Fruit fly (Drosophila melanogaster) whole organism, embryonic: ENCODE measurements around the gene VhaSFD.

Experiments
- ATbp ChIP-seq: fragments of 200-800 bp; sonication (Bioruptor generic); optimal IDR thresholded peaks from 2 replicates; lab custom pipeline; 2017; ENCODE audit warnings: missing biosample characterization, mild to moderate bottlenecking, missing genetic modification characterization, missing genetic modification reagents
- BEAF-32 ChIP-seq: fragments of 200-800 bp; sonication (Bioruptor generic); optimal IDR thresholded peaks from 3 replicates; lab custom pipeline; 2017; ENCODE audit warnings: missing biosample characterization, missing genetic modification characterization, mild to moderate bottlenecking, moderate library complexity, missing genetic modification reagents
- CG10147 ChIP-seq: fragments of 200-800 bp; sonication (Bioruptor generic); optimal IDR thresholded peaks from 2 replicates; lab custom pipeline; 2019; ENCODE audit warnings: missing biosample characterization, mild to moderate bottlenecking, missing genetic modification characterization, moderate library complexity
- CG1024 ChIP-seq: fragments of 200-800 bp; sonication (Bioruptor generic); IDR thresholded peaks from 2 replicates; pipeline ENCODE4 v1.3.6; 2022; ENCODE audit warnings: missing biosample characterization, missing genetic modification characterization
- CG10565 ChIP-seq: fragments of 200-800 bp; sonication (Bioruptor generic); optimal IDR thresholded peaks from 3 replicates; lab custom pipeline; 2016; ENCODE audit warnings: missing biosample characterization, mild to moderate bottlenecking, missing genetic modification characterization
- CG12155 ChIP-seq: fragments of 200-800 bp; sonication (Bioruptor generic); optimal IDR thresholded peaks from 3 replicates; lab custom pipeline; 2016; ENCODE audit warnings: missing biosample characterization, missing genetic modification characterization
- CG1233 ChIP-seq: fragments of 200-800 bp; sonication (Bioruptor generic); optimal IDR thresholded peaks from 4 replicates; lab custom pipeline; 2018; ENCODE audit warnings: missing biosample characterization, mild to moderate bottlenecking, missing genetic modification characterization
- CG12744 ChIP-seq: fragments of 200-800 bp; sonication (Bioruptor generic); optimal IDR thresholded peaks from 2 replicates; lab custom pipeline; 2016; ENCODE audit warnings: missing biosample characterization, missing genetic modification characterization
- CG17912 ChIP-seq: fragments of 200-800 bp; sonication (Bioruptor generic); optimal IDR thresholded peaks from 2 replicates; lab custom pipeline; 2018; ENCODE audit warnings: missing biosample characterization, mild to moderate bottlenecking, missing genetic modification characterization
- CG2120 ChIP-seq: fragments of 200-800 bp; sonication (Bioruptor generic); optimal IDR thresholded peaks from 3 replicates; lab custom pipeline; 2016; ENCODE audit warnings: missing biosample characterization, missing genetic modification characterization
- CG2712 ChIP-seq: fragments of 200-800 bp; optimal IDR thresholded peaks from 3 replicates; lab custom pipeline; 2019; ENCODE audit warnings: missing biosample characterization, mild to moderate bottlenecking, missing genetic modification characterization, moderate library complexity
- CG2889 ChIP-seq: fragments of 200-800 bp; sonication (Bioruptor generic); IDR thresholded peaks from 3 replicates; pipeline ENCODE4 v1.3.6; 2022; ENCODE audit warnings: missing biosample characterization, missing genetic modification characterization
- CG3163 ChIP-seq: fragments of 200-800 bp; sonication (Bioruptor generic); optimal IDR thresholded peaks from 3 replicates; lab custom pipeline; 2016; ENCODE audit warnings: missing biosample characterization, missing genetic modification characterization
- CG32532 ChIP-seq: fragments of 200-800 bp; sonication (Bioruptor generic); IDR thresholded peaks from 2 replicates; pipeline ENCODE4 v1.3.6; 2022; ENCODE audit warnings: missing biosample characterization, missing genetic modification characterization
- CG6175 ChIP-seq: fragments of 200-800 bp; sonication (Bioruptor generic); IDR thresholded peaks from 3 replicates; pipeline ENCODE4 v1.3.6; 2022; ENCODE audit warnings: missing biosample characterization, missing genetic modification characterization
- CG7357 ChIP-seq: fragments of 200-800 bp; sonication (Bioruptor generic); IDR thresholded peaks from 3 replicates; pipeline ENCODE4 v1.3.6; 2022; ENCODE audit warnings: missing biosample characterization, missing genetic modification characterization
- CG7745 ChIP-seq: fragments of 200-800 bp; sonication (Bioruptor generic); optimal IDR thresholded peaks from 2 replicates; lab custom pipeline; 2018; ENCODE audit warnings: missing biosample characterization, mild to moderate bottlenecking, missing genetic modification characterization, moderate library complexity
- CG9727 ChIP-seq: fragments of 200-800 bp; sonication (Bioruptor generic); optimal IDR thresholded peaks from 3 replicates; lab custom pipeline; 2017; ENCODE audit warnings: missing biosample characterization, mild to moderate bottlenecking, missing genetic modification characterization
- CoRest ChIP-seq: fragments of 200-800 bp; sonication (Bioruptor generic); optimal IDR thresholded peaks from 3 replicates; lab custom pipeline; 2018; ENCODE audit warnings: missing biosample characterization, mild to moderate bottlenecking, missing genetic modification characterization, moderate library complexity
- HLH3B ChIP-seq: fragments of 200-800 bp; sonication (Bioruptor generic); IDR thresholded peaks from 2 replicates; pipeline ENCODE4 v1.3.6; 2022; ENCODE audit warnings: missing biosample characterization, missing genetic modification characterization
- HLH4C ChIP-seq: fragments of 200-800 bp; sonication (Bioruptor generic); IDR thresholded peaks from 3 replicates; pipeline ENCODE4 v1.3.6; 2022; ENCODE audit warnings: missing biosample characterization, missing genetic modification characterization; ENCODE audit not compliant: partially characterized antibody
- HmgZ ChIP-seq: fragments of 200-800 bp; sonication (Bioruptor generic); optimal IDR thresholded peaks from 2 replicates; lab custom pipeline; 2018; ENCODE audit warnings: missing biosample characterization, mild to moderate bottlenecking, missing genetic modification characterization
- Hmx ChIP-seq: fragments of 200-800 bp; sonication (Bioruptor generic); optimal IDR thresholded peaks from 2 replicates; lab custom pipeline; 2016; ENCODE audit warnings: missing biosample characterization, missing genetic modification characterization
- Hsf ChIP-seq: fragments of 200-800 bp; sonication (Bioruptor generic); optimal IDR thresholded peaks from 3 replicates; lab custom pipeline; 2016; ENCODE audit warnings: missing biosample characterization, missing genetic modification characterization
- Lim3 ChIP-seq: fragments of 200-800 bp; sonication (Bioruptor generic); IDR thresholded peaks from 2 replicates; pipeline ENCODE4 v1.3.6; 2022; ENCODE audit warnings: missing biosample characterization, missing genetic modification characterization
- Pdp1 ChIP-seq, 2 experiments: fragments of 200-800 bp; sonication (Bioruptor generic); optimal IDR thresholded peaks; 3 replicates each; lab custom pipeline; 2016; ENCODE audit warnings: missing biosample characterization in 2 of 2, missing genetic modification characterization in 2 of 2, mild to moderate bottlenecking in 1 of 2, moderate library complexity in 1 of 2
- Stat92E ChIP-seq, 3 experiments: fragments of >200 bp in 2 of 3; fragments of 200-800 bp in 1 of 3; sonication (Bioruptor generic) in 1 of 3; optimal IDR thresholded peaks; 2 replicates each; lab custom pipeline; 2017 to 2019; ENCODE audit warnings: missing biosample characterization in 3 of 3, missing genetic modification characterization in 3 of 3, mild to moderate bottlenecking in 1 of 3, moderate library complexity in 1 of 3
- YL-1 ChIP-seq: fragments of 200-800 bp; sonication (Bioruptor generic); optimal IDR thresholded peaks from 3 replicates; lab custom pipeline; 2017; ENCODE audit warnings: missing biosample characterization, mild to moderate bottlenecking, missing genetic modification characterization
- ash1 ChIP-seq: fragments of 200-800 bp; sonication (Bioruptor generic); optimal IDR thresholded peaks from 2 replicates; lab custom pipeline; 2018; ENCODE audit warnings: missing biosample characterization, mild to moderate bottlenecking, missing genetic modification characterization
- bowl ChIP-seq: fragments of 200-800 bp; sonication (Bioruptor generic); IDR thresholded peaks from 2 replicates; pipeline ENCODE4 v1.3.6; 2022; ENCODE audit warnings: missing biosample characterization, missing genetic modification characterization
- dan ChIP-seq: fragments of 200-800 bp; sonication (Bioruptor generic); IDR thresholded peaks from 2 replicates; pipeline ENCODE4 v1.3.6; 2022; ENCODE audit warnings: missing biosample characterization, missing genetic modification characterization
- dmrt11E ChIP-seq: fragments of 200-800 bp; sonication (Bioruptor generic); optimal IDR thresholded peaks from 3 replicates; lab custom pipeline; 2018; ENCODE audit warnings: missing biosample characterization, mild to moderate bottlenecking, missing genetic modification characterization, moderate library complexity
- dmrt99B ChIP-seq: fragments of 200-800 bp; sonication (Bioruptor generic); optimal IDR thresholded peaks from 2 replicates; lab custom pipeline; 2018; ENCODE audit warnings: missing biosample characterization, mild to moderate bottlenecking, missing genetic modification characterization, moderate library complexity
- ems ChIP-seq: fragments of 200-800 bp; sonication (Bioruptor generic); optimal IDR thresholded peaks from 3 replicates; lab custom pipeline; 2016; ENCODE audit warnings: missing biosample characterization, missing genetic modification characterization
- en ChIP-seq: fragments of 200-800 bp; sonication (Bioruptor generic); optimal IDR thresholded peaks from 2 replicates; lab custom pipeline; 2016; ENCODE audit warnings: missing biosample characterization, missing genetic modification characterization
- gro ChIP-seq: fragments of 200-800 bp; sonication (Bioruptor generic); optimal IDR thresholded peaks from 2 replicates; lab custom pipeline; 2016; ENCODE audit warnings: missing biosample characterization, missing genetic modification characterization
- gt ChIP-seq: fragments of 200-800 bp; sonication (Bioruptor generic); IDR thresholded peaks from 2 replicates; pipeline ENCODE4 v1.3.6; 2022; ENCODE audit warnings: missing biosample characterization, missing genetic modification characterization
- ham ChIP-seq: fragments of 200-800 bp; sonication (Bioruptor generic); IDR thresholded peaks from 2 replicates; pipeline ENCODE4 v1.3.6; 2022; ENCODE audit warnings: missing biosample characterization, missing genetic modification characterization
- lilli ChIP-seq: fragments of 200-800 bp; sonication (Bioruptor generic); optimal IDR thresholded peaks from 3 replicates; lab custom pipeline; 2016; ENCODE audit warnings: missing biosample characterization, missing genetic modification characterization
- seq ChIP-seq: fragments of 200-800 bp; sonication (Bioruptor generic); IDR thresholded peaks from 2 replicates; pipeline ENCODE4 v1.3.6; 2022; ENCODE audit warnings: missing biosample characterization, missing genetic modification characterization
- slou ChIP-seq: fragments of 200-800 bp; sonication (Bioruptor generic); optimal IDR thresholded peaks from 3 replicates; lab custom pipeline; 2016; ENCODE audit warnings: missing biosample characterization, missing genetic modification characterization
- so ChIP-seq: fragments of 200-800 bp; sonication (Bioruptor generic); IDR thresholded peaks from 3 replicates; pipeline ENCODE4 v1.3.6; 2022; ENCODE audit warnings: missing biosample characterization, missing genetic modification characterization
- sob ChIP-seq: fragments of 200-800 bp; sonication (Bioruptor generic); IDR thresholded peaks from 2 replicates; pipeline ENCODE4 v1.3.6; 2022; ENCODE audit warnings: missing biosample characterization, missing genetic modification characterization
- sqz ChIP-seq: fragments of 200-800 bp; sonication (Bioruptor generic); optimal IDR thresholded peaks from 3 replicates; lab custom pipeline; 2018; ENCODE audit warnings: missing biosample characterization, mild to moderate bottlenecking, missing genetic modification characterization
- sug ChIP-seq: fragments of 200-800 bp; optimal IDR thresholded peaks from 2 replicates; lab custom pipeline; 2019; ENCODE audit warnings: missing biosample characterization, mild to moderate bottlenecking, missing genetic modification characterization, moderate library complexity
- tap ChIP-seq: fragments of 200-800 bp; optimal IDR thresholded peaks from 3 replicates; lab custom pipeline; 2019; ENCODE audit warnings: missing biosample characterization, mild to moderate bottlenecking, missing genetic modification characterization, moderate library complexity
- tll ChIP-seq, 2 experiments: fragments of 200-800 bp in 1 of 2; fragments of >200 bp in 1 of 2; sonication (Bioruptor generic) in 1 of 2; optimal IDR thresholded peaks; 2 replicates each; lab custom pipeline; 2017 to 2019; ENCODE audit warnings: missing biosample characterization in 2 of 2, missing genetic modification characterization in 2 of 2, mild to moderate bottlenecking in 1 of 2, moderate library complexity in 1 of 2
- vvl ChIP-seq: fragments of 200-800 bp; sonication (Bioruptor generic); IDR thresholded peaks from 2 replicates; pipeline ENCODE4 v1.3.6; 2022; ENCODE audit warnings: missing biosample characterization, missing genetic modification characterization
- wek ChIP-seq: fragments of 200-800 bp; sonication (Bioruptor generic); optimal IDR thresholded peaks from 3 replicates; lab custom pipeline; 2018; ENCODE audit warnings: missing biosample characterization, mild to moderate bottlenecking, missing genetic modification characterization, moderate library complexity
- zfh1 ChIP-seq: fragments of 200-800 bp; sonication (Bioruptor generic); IDR thresholded peaks from 3 replicates; pipeline ENCODE4 v1.3.6; 2022; ENCODE audit warnings: missing biosample characterization, missing genetic modification characterization

The VhaSFD gene

DNA sequence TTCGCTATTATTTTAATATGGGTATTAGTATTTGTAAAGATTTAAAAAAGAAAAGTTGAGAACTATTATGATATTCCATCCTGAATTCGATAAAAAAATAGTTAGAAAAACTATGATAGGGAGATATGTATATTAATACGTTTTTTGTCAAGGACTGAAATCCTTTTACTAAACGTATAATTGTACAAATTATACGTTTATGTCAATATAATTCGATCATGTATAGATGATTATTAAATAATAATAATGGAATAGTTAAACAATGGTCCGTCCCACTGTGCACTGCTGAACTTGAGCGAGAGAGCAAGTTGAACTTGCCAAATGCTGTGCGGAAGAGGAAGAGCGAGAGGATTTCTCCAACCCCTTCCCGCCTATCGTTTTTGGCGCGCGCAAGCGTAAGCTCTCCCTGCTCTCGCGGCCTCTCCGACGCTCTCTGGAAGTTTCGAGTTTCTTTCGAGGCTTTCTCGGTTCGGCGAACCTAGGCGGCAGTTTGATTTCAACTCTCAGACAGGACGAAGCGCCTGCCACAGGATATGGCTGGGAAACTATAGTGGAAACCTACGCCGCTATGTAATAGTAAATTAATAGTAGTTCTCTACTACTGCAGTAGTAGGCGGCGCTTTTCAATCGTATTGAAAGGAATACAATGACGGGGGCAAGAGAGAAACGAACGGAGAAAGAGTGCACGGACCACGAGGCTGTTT is 42.6 kb downstream of the VhaSFD start (continued):
- TF ChIP-seq sob (GFP tag; lab: Robert Waterston, UW) (no peak), Hsf (GFP tag; lab: Kevin White, UChicago) (no peak), CG12155 (GFP tag; lab: Kevin White, UChicago) (peak; percentile 28), CG2889 (GFP tag; lab: Robert Waterston, UW) (no peak), CG10147 (GFP tag; lab: Kevin White, UChicago) (peak; percentile 70), HLH3B (GFP tag; lab: Robert Waterston, UW) (no peak), gro (GFP tag; lab: Kevin White, UChicago) (no peak), HLH4C (GFP tag; lab: Robert Waterston, UW) (no peak), CG3163 (GFP tag; lab: Kevin White, UChicago) (no peak), vvl (GFP tag; lab: Robert Waterston, UW) (no peak), HmgZ (tag; lab: Kevin White, UChicago) (no peak), seq (GFP tag; lab: Robert Waterston, UW) (no peak), CG6175 (GFP tag; lab: Robert Waterston, UW) (no peak), CG7745 (tag; lab: Kevin White, UChicago) (no peak), en (GFP tag; lab: Kevin White, UChicago) (no peak), sqz (no peak), CG12744 (GFP tag; lab: Kevin White, UChicago) (no peak), slou (no peak), bowl (GFP tag; lab: Robert Waterston, UW) (no peak), Hmx (GFP tag; lab: Kevin White, UChicago) (no peak), so (GFP tag; lab: Robert Waterston, UW) (no peak), tll (GFP tag; optimal IDR thresholded peaks at IDR 0.05; lab: Kevin White, UChicago) (no peak), CoRest (peak; percentile 81), YL-1 (GFP tag; lab: Kevin White, UChicago) (no peak), Pdp1 (GFP tag; optimal IDR thresholded peaks at IDR 0.05; lab: Kevin White, UChicago) (no peak), tap (tag; lab: Kevin White, UChicago) (no peak), gt (GFP tag; lab: Robert Waterston, UW) (no peak), CG2120 (GFP tag; lab: Kevin White, UChicago) (peak; percentile 32), CG10565 (no peak), BEAF-32 (GFP tag; lab: Kevin White, UChicago) (no peak), ham (GFP tag; lab: Robert Waterston, UW) (no peak), Lim3 (GFP tag; lab: Robert Waterston, UW) (no peak), CG1233 (peak; percentile 45), CG32532 (GFP tag; lab: Robert Waterston, UW) (no peak), dmrt99B (tag; lab: Kevin White, UChicago) (peak; percentile 80), ash1 (GFP tag; lab: Kevin White, UChicago) (no peak), wek (GFP tag; lab: Kevin White, UChicago) (no peak), dmrt11E (tag; lab: Kevin White, UChicago) (peak; percentile 6), CG7357 (no peak), ems (GFP tag; lab: Kevin White, UChicago) (no peak), zfh1 (no peak; the same call in 2 of the 3 replicates), lilli (no peak), CG17912 (GFP tag; lab: Kevin White, UChicago) (no peak), Stat92E (GFP tag; optimal IDR thresholded peaks at IDR 0.05; lab: Kevin White, UChicago) (no peak), CG2712 (tag; lab: Kevin White, UChicago) (peak; percentile 67), dan (no peak), CG9727 (GFP tag; lab: Kevin White, UChicago) (peak; percentile 47), ATbp (GFP tag; lab: Kevin White, UChicago) (peak; percentile 41), CG1024 (GFP tag; lab: Robert Waterston, UW) (no peak), sug (peak; percentile 62)
